Fruit fly (Drosophila melanogaster) whole organism, embryonic: ENCODE data around the gene CG32246.

Experiments used
- Antp ChIP-seq: fragments of 200-800 bp; sonication (Bioruptor generic); optimal IDR thresholded peaks from 3 replicates; lab custom pipeline; 2016; ENCODE audit warnings: missing biosample characterization, missing genetic modification characterization
- Blimp-1 ChIP-seq: fragments of 200-800 bp; sonication (Bioruptor generic); optimal IDR thresholded peaks from 3 replicates; lab custom pipeline; 2018; ENCODE audit warnings: missing biosample characterization, missing genetic modification characterization, mild to moderate bottlenecking, moderate library complexity, missing genetic modification reagents
- CG13775 ChIP-seq: fragments of 200-800 bp; sonication (Bioruptor generic); optimal IDR thresholded peaks from 3 replicates; lab custom pipeline; 2017; ENCODE audit warnings: missing biosample characterization, mild to moderate bottlenecking, missing genetic modification characterization
- CG13894 ChIP-seq: fragments of 200-800 bp; sonication (Bioruptor generic); optimal IDR thresholded peaks from 3 replicates; lab custom pipeline; 2018; ENCODE audit warnings: missing biosample characterization, mild to moderate bottlenecking, missing genetic modification characterization, moderate library complexity
- CG16813 ChIP-seq: fragments of 200-800 bp; sonication (Bioruptor generic); IDR thresholded peaks from 3 replicates; pipeline ENCODE4 v1.3.6; 2022; ENCODE audit warnings: missing biosample characterization, missing genetic modification characterization; ENCODE audit not compliant: partially characterized antibody
- CG16863 ChIP-seq: fragments of 200-800 bp; sonication (Bioruptor generic); optimal IDR thresholded peaks from 3 replicates; lab custom pipeline; 2016; ENCODE audit warnings: missing biosample characterization, missing genetic modification characterization
- CG17186 ChIP-seq: fragments of 200-800 bp; sonication (Bioruptor generic); optimal IDR thresholded peaks from 3 replicates; lab custom pipeline; 2017; ENCODE audit warnings: missing biosample characterization, missing genetic modification reagents, missing genetic modification characterization
- CG17385 ChIP-seq: fragments of 200-800 bp; sonication (Bioruptor generic); optimal IDR thresholded peaks from 3 replicates; lab custom pipeline; 2018; ENCODE audit warnings: missing biosample characterization, mild to moderate bottlenecking, missing genetic modification characterization
- CG18764 ChIP-seq: fragments of 200-800 bp; sonication (Bioruptor generic); optimal IDR thresholded peaks from 3 replicates; lab custom pipeline; 2016; ENCODE audit warnings: missing biosample characterization, missing genetic modification characterization
- CG33557 ChIP-seq: fragments of 200-800 bp; sonication (Bioruptor generic); optimal IDR thresholded peaks from 2 replicates; lab custom pipeline; 2019; ENCODE audit warnings: missing biosample characterization, mild to moderate bottlenecking, missing genetic modification characterization, moderate library complexity
- CG34422 ChIP-seq: fragments of 200-800 bp; sonication (Bioruptor generic); IDR thresholded peaks from 3 replicates; pipeline ENCODE4 v1.3.6; 2022; ENCODE audit warnings: missing biosample characterization, missing genetic modification characterization
- CG4730 ChIP-seq: fragments of 200-800 bp; sonication (Bioruptor generic); IDR thresholded peaks from 2 replicates; pipeline ENCODE4 v1.3.6; 2022; ENCODE audit warnings: missing biosample characterization, missing genetic modification characterization
- CG5180 ChIP-seq: fragments of 200-800 bp; sonication (Bioruptor generic); optimal IDR thresholded peaks from 3 replicates; lab custom pipeline; 2017; ENCODE audit warnings: missing biosample characterization, missing genetic modification characterization, mild to moderate bottlenecking, moderate library complexity, missing genetic modification reagents
- CG8089 ChIP-seq: fragments of 200-800 bp; sonication (Bioruptor generic); optimal IDR thresholded peaks from 3 replicates; lab custom pipeline; 2016; ENCODE audit warnings: missing biosample characterization, missing genetic modification characterization
- CG8924 ChIP-seq: fragments of 200-800 bp; optimal IDR thresholded peaks from 3 replicates; lab custom pipeline; 2019; ENCODE audit warnings: missing biosample characterization, mild to moderate bottlenecking, missing genetic modification characterization, moderate library complexity
- Camta ChIP-seq: fragments of 200-800 bp; sonication (Bioruptor generic); optimal IDR thresholded peaks from 2 replicates; lab custom pipeline; 2016; ENCODE audit warnings: missing biosample characterization, missing genetic modification characterization
- D ChIP-seq, 2 experiments: fragments of 200-800 bp in 1 of 2; fragments of >200 bp in 1 of 2; sonication (Bioruptor generic) in 1 of 2; optimal IDR thresholded peaks; 2 replicates in 1 of 2; 3 replicates in 1 of 2; lab custom pipeline; 2017; ENCODE audit warnings: mild to moderate bottlenecking in 1 of 2, missing biosample characterization in 1 of 2, missing genetic modification characterization in 1 of 2, missing genetic modification reagents in 1 of 2
- Dref ChIP-seq: fragments of 200-800 bp; sonication (Bioruptor generic); IDR thresholded peaks from 2 replicates; pipeline ENCODE4 v1.3.6; 2022; ENCODE audit warnings: missing biosample characterization, missing genetic modification characterization
- Drgx ChIP-seq: fragments of 200-800 bp; sonication (Bioruptor generic); IDR thresholded peaks from 2 replicates; pipeline ENCODE4 v1.3.6; 2022; ENCODE audit warnings: missing biosample characterization, missing genetic modification characterization
- GATAe ChIP-seq: fragments of 200-800 bp; sonication (Bioruptor generic); conservative IDR thresholded peaks from 2 replicates; pipeline ENCODE4 v1.3.6; 2022; ENCODE audit warnings: missing biosample characterization, missing genetic modification characterization
- HmgD ChIP-seq: fragments of 200-800 bp; sonication (Bioruptor generic); optimal IDR thresholded peaks from 3 replicates; lab custom pipeline; 2016; ENCODE audit warnings: missing biosample characterization, missing genetic modification characterization
- HmgZ ChIP-seq: fragments of 200-800 bp; sonication (Bioruptor generic); optimal IDR thresholded peaks from 2 replicates; lab custom pipeline; 2018; ENCODE audit warnings: missing biosample characterization, mild to moderate bottlenecking, missing genetic modification characterization
- Hmr ChIP-seq: fragments of 200-800 bp; sonication (Bioruptor generic); optimal IDR thresholded peaks from 3 replicates; lab custom pipeline; 2017; ENCODE audit warnings: mild to moderate bottlenecking, missing biosample characterization, missing genetic modification reagents, missing genetic modification characterization
- MTF-1 ChIP-seq: fragments of 200-800 bp; sonication (Bioruptor generic); optimal IDR thresholded peaks from 2 replicates; lab custom pipeline; 2018; ENCODE audit warnings: missing biosample characterization, mild to moderate bottlenecking, missing genetic modification characterization, borderline replicate concordance
- Myb ChIP-seq: fragments of 200-800 bp; sonication (Bioruptor generic); optimal IDR thresholded peaks from 2 replicates; lab custom pipeline; 2016; ENCODE audit warnings: missing biosample characterization, missing genetic modification characterization
- NC2β ChIP-seq: fragments of 200-800 bp; sonication (Bioruptor generic); optimal IDR thresholded peaks from 2 replicates; lab custom pipeline; 2016; ENCODE audit warnings: missing biosample characterization, missing genetic modification characterization
- Opbp ChIP-seq: fragments of 200-800 bp; sonication (Bioruptor generic); IDR thresholded peaks from 3 replicates; pipeline ENCODE4 v1.3.6; 2022; ENCODE audit warnings: missing biosample characterization, missing genetic modification characterization; ENCODE audit not compliant: partially characterized antibody
- Ptx1 ChIP-seq: fragments of 200-800 bp; sonication (Bioruptor generic); IDR thresholded peaks from 2 replicates; pipeline ENCODE4 v1.3.6; 2022; ENCODE audit warnings: missing biosample characterization, missing genetic modification characterization
- Sin3A ChIP-seq: fragments of >200 bp; optimal IDR thresholded peaks from 2 replicates; lab custom pipeline; 2018
- Sox100B ChIP-seq: fragments of 200-800 bp; sonication (Bioruptor generic); optimal IDR thresholded peaks from 3 replicates; lab custom pipeline; 2018; ENCODE audit warnings: missing biosample characterization, mild to moderate bottlenecking, missing genetic modification characterization
- YL-1 ChIP-seq: fragments of 200-800 bp; sonication (Bioruptor generic); optimal IDR thresholded peaks from 3 replicates; lab custom pipeline; 2017; ENCODE audit warnings: missing biosample characterization, mild to moderate bottlenecking, missing genetic modification characterization
- amos ChIP-seq: fragments of 200-800 bp; sonication (Bioruptor generic); IDR thresholded peaks from 2 replicates; pipeline ENCODE4 v1.3.6; 2022; ENCODE audit warnings: missing biosample characterization, missing genetic modification characterization; ENCODE audit not compliant: partially characterized antibody
- chinmo ChIP-seq: fragments of 200-800 bp; sonication (Bioruptor generic); IDR thresholded peaks from 4 replicates; pipeline ENCODE4 v1.3.6; 2022; ENCODE audit warnings: missing biosample characterization, missing genetic modification characterization; ENCODE audit not compliant: partially characterized antibody
- her ChIP-seq: fragments of 200-800 bp; sonication (Bioruptor generic); optimal IDR thresholded peaks from 2 replicates; lab custom pipeline; 2016; ENCODE audit warnings: missing biosample characterization, missing genetic modification characterization
- inv ChIP-seq: fragments of 200-800 bp; sonication (Bioruptor generic); IDR thresholded peaks from 2 replicates; pipeline ENCODE4 v1.3.6; 2022; ENCODE audit warnings: missing biosample characterization, missing genetic modification characterization; ENCODE audit not compliant: partially characterized antibody
- jumu ChIP-seq: fragments of 200-800 bp; sonication (Bioruptor generic); optimal IDR thresholded peaks from 3 replicates; lab custom pipeline; 2016; ENCODE audit warnings: missing biosample characterization, missing genetic modification characterization
- ken ChIP-seq: fragments of 200-800 bp; sonication (Bioruptor generic); IDR thresholded peaks from 3 replicates; pipeline ENCODE4 v1.3.6; 2022; ENCODE audit warnings: missing biosample characterization, missing genetic modification characterization
- klu ChIP-seq: fragments of 200-800 bp; sonication (Bioruptor generic); IDR thresholded peaks from 2 replicates; pipeline ENCODE4 v1.3.6; 2022; ENCODE audit warnings: missing biosample characterization, missing genetic modification characterization
- lmd ChIP-seq: fragments of 200-800 bp; sonication (Bioruptor generic); IDR thresholded peaks from 2 replicates; pipeline ENCODE4 v1.3.6; 2022; ENCODE audit warnings: missing biosample characterization, missing genetic modification characterization
- lov ChIP-seq, 2 experiments: fragments of 200-800 bp in 1 of 2; fragments of >200 bp in 1 of 2; sonication (Bioruptor generic) in 1 of 2; IDR thresholded peaks in 1 of 2; optimal IDR thresholded peaks in 1 of 2; 2 replicates in 1 of 2; 3 replicates in 1 of 2; pipeline versions ENCODE4 v1.3.6 to Lab custom; 2017 to 2022; ENCODE audit warnings: missing biosample characterization in 1 of 2, missing genetic modification characterization in 1 of 2
- mirr ChIP-seq: fragments of 200-800 bp; sonication (Bioruptor generic); optimal IDR thresholded peaks from 3 replicates; lab custom pipeline; 2018; ENCODE audit warnings: missing biosample characterization, mild to moderate bottlenecking, missing genetic modification characterization
- prd ChIP-seq, 3 experiments: fragments of >200 bp in 2 of 3; fragments of 200-800 bp in 1 of 3; sonication (Bioruptor generic) in 1 of 3; optimal IDR thresholded peaks in 2 of 3; IDR thresholded peaks in 1 of 3; 2 replicates in 2 of 3; 3 replicates in 1 of 3; pipeline versions ENCODE4 v1.3.6 to Lab custom; 2017 to 2022; ENCODE audit warnings: missing biosample characterization in 1 of 3, missing genetic modification characterization in 1 of 3
- pzg ChIP-seq: fragments of 200-800 bp; sonication (Bioruptor generic); optimal IDR thresholded peaks from 3 replicates; lab custom pipeline; 2018; ENCODE audit warnings: missing biosample characterization, mild to moderate bottlenecking, missing genetic modification characterization, moderate library complexity
- repo ChIP-seq: fragments of 200-800 bp; sonication (Bioruptor generic); optimal IDR thresholded peaks from 2 replicates; lab custom pipeline; 2016; ENCODE audit warnings: missing biosample characterization, missing genetic modification characterization
- rib ChIP-seq: fragments of 200-800 bp; sonication (Bioruptor generic); IDR thresholded peaks from 2 replicates; pipeline ENCODE4 v1.3.6; 2022; ENCODE audit warnings: missing biosample characterization, missing genetic modification characterization
- usp ChIP-seq: fragments of >200 bp; optimal IDR thresholded peaks from 2 replicates; lab custom pipeline; 2017; ENCODE audit warnings: missing biosample characterization, missing genetic modification characterization
- wdn ChIP-seq: fragments of 200-800 bp; sonication (Bioruptor generic); IDR thresholded peaks from 2 replicates; pipeline ENCODE4 v1.3.6; 2022; ENCODE audit warnings: missing biosample characterization, missing genetic modification characterization
- wek ChIP-seq: fragments of 200-800 bp; sonication (Bioruptor generic); optimal IDR thresholded peaks from 3 replicates; lab custom pipeline; 2018; ENCODE audit warnings: missing biosample characterization, mild to moderate bottlenecking, missing genetic modification characterization, moderate library complexity
- yki ChIP-seq: fragments of >200 bp; optimal IDR thresholded peaks from 3 replicates; lab custom pipeline; 2018

CG32246 gene

dm6 chr3L:4627012-4627411, 6.0 kb downstream of the CG32246 start (continued):
- TF ChIP-seq inv (GFP tag; lab: Robert Waterston, UW) = peak; percentile 21; the same call in 1 of the 2 replicates
- peak; percentile 97 for TF ChIP-seq YL-1 (GFP tag; lab: Kevin White, UChicago)
- no peak for TF ChIP-seq CG4730 (GFP tag; lab: Robert Waterston, UW)
- no peak for TF ChIP-seq Antp (GFP tag; lab: Kevin White, UChicago)
- TF ChIP-seq Ptx1 (GFP tag; lab: Robert Waterston, UW) = no peak
- 0 out of 3 replicates have a peak, but pooled peaks have one; percentile 7 for TF ChIP-seq Opbp (GFP tag; lab: Robert Waterston, UW)
- TF ChIP-seq CG17186 (GFP tag; lab: Kevin White, UChicago) = no peak
- TF ChIP-seq NC2β (GFP tag; lab: Kevin White, UChicago) = no peak
- no peak for TF ChIP-seq lov (optimal IDR thresholded peaks at IDR 0.05; lab: Kevin White, UChicago)
- TF ChIP-seq lov (GFP tag; IDR thresholded peaks at IDR 0.05; lab: Robert Waterston, UW) = no peak
- no peak for TF ChIP-seq Myb (GFP tag; lab: Kevin White, UChicago)
- peak; percentile 89 for TF ChIP-seq HmgD (GFP tag; lab: Kevin White, UChicago)
- no peak for TF ChIP-seq CG16863
- TF ChIP-seq CG18764 = no peak
- TF ChIP-seq lmd (GFP tag; lab: Robert Waterston, UW) = no peak
- no peak for TF ChIP-seq Drgx
- no peak for TF ChIP-seq her (GFP tag; lab: Kevin White, UChicago)
- TF ChIP-seq CG13775 = no peak
- TF ChIP-seq HmgZ (tag; lab: Kevin White, UChicago) = peak; percentile 23
- peak; percentile 7 for TF ChIP-seq pzg (GFP tag; lab: Kevin White, UChicago)
- peak; percentile 20; the same call in 1 of the 3 replicates for TF ChIP-seq CG16813 (GFP tag; lab: Robert Waterston, UW)
- peak; percentile 29 for TF ChIP-seq Sin3A (lab: Kevin White, UChicago)
- TF ChIP-seq mirr = peak; percentile 6
- TF ChIP-seq CG8924 (tag; lab: Kevin White, UChicago) = peak; percentile 24
- TF ChIP-seq rib (GFP tag; lab: Robert Waterston, UW) = peak; percentile 65
- TF ChIP-seq yki (lab: Kevin White, UChicago) = no peak
- no peak for TF ChIP-seq Dref (GFP tag; lab: Robert Waterston, UW)
- TF ChIP-seq wdn (GFP tag; lab: Robert Waterston, UW) = 0 out of 2 replicates have a peak, but pooled peaks have one; percentile 13
- no peak for TF ChIP-seq Camta (GFP tag; lab: Kevin White, UChicago)
- no peak for TF ChIP-seq prd (optimal IDR thresholded peaks at IDR 0.05; lab: Kevin White, UChicago)
- 0 out of 3 replicates have a peak, but pooled peaks have one; percentile 27 for TF ChIP-seq prd (GFP tag; IDR thresholded peaks at IDR 0.05; lab: Robert Waterston, UW)
- TF ChIP-seq Sox100B (GFP tag; lab: Kevin White, UChicago) = no peak
- TF ChIP-seq jumu = peak; percentile 29
- TF ChIP-seq repo = no peak
- TF ChIP-seq klu (GFP tag; lab: Robert Waterston, UW) = no peak
- TF ChIP-seq CG33557 = peak; percentile 19
- 0 out of 4 replicates have a peak, but pooled peaks have one; percentile 65 for TF ChIP-seq chinmo (GFP tag; lab: Robert Waterston, UW)
- TF ChIP-seq GATAe (GFP tag; lab: Robert Waterston, UW) = no peak
- no peak for TF ChIP-seq usp
- no peak for TF ChIP-seq CG13894
- TF ChIP-seq wek (GFP tag; lab: Kevin White, UChicago) = no peak
- TF ChIP-seq D (optimal IDR thresholded peaks at IDR 0.05; lab: Kevin White, UChicago) = peak; percentile 36
- TF ChIP-seq D (GFP tag; optimal IDR thresholded peaks at IDR 0.05; lab: Kevin White, UChicago) = no peak
- no peak for TF ChIP-seq CG8089 (GFP tag; lab: Kevin White, UChicago)
- peak; percentile 86 for TF ChIP-seq CG34422
- no peak for TF ChIP-seq Hmr (GFP tag; lab: Kevin White, UChicago)
- peak; percentile 91 for TF ChIP-seq CG17385 (GFP tag; lab: Kevin White, UChicago)
- 0 out of 3 replicates have a peak, but pooled peaks have one; percentile 35 for TF ChIP-seq ken
- TF ChIP-seq CG5180 (GFP tag; lab: Kevin White, UChicago) = peak; percentile 61
- TF ChIP-seq Blimp-1 = peak; percentile 89
- no peak for TF ChIP-seq MTF-1 (GFP tag; lab: Kevin White, UChicago)
- peak; percentile 31; the same call in 1 of the 2 replicates for TF ChIP-seq amos (GFP tag; lab: Robert Waterston, UW)
